Fruit fly (Drosophila melanogaster) whole organism, embryonic: ENCODE data around the gene mib1.

Source experiments
- Asciz ChIP-seq: fragments of 200-800 bp; sonication (Bioruptor generic); optimal IDR thresholded peaks from 2 replicates; lab custom pipeline; 2017; ENCODE audit warnings: missing biosample characterization, mild to moderate bottlenecking, missing genetic modification characterization, missing genetic modification reagents
- Atf3 ChIP-seq: fragments of 200-800 bp; sonication (Bioruptor generic); optimal IDR thresholded peaks from 3 replicates; lab custom pipeline; 2016; ENCODE audit warnings: missing biosample characterization, missing genetic modification characterization
- Bteb2 ChIP-seq: fragments of 200-800 bp; sonication (Bioruptor generic); optimal IDR thresholded peaks from 2 replicates; lab custom pipeline; 2016; ENCODE audit warnings: missing biosample characterization, missing genetic modification characterization
- CG13424 ChIP-seq: fragments of 200-800 bp; sonication (Bioruptor generic); optimal IDR thresholded peaks from 2 replicates; lab custom pipeline; 2019; ENCODE audit warnings: missing biosample characterization, mild to moderate bottlenecking, missing genetic modification characterization, moderate library complexity
- CG13894 ChIP-seq: fragments of 200-800 bp; sonication (Bioruptor generic); optimal IDR thresholded peaks from 3 replicates; lab custom pipeline; 2018; ENCODE audit warnings: missing biosample characterization, mild to moderate bottlenecking, missing genetic modification characterization, moderate library complexity
- CG1603 ChIP-seq: fragments of 200-800 bp; sonication (Bioruptor generic); optimal IDR thresholded peaks from 2 replicates; lab custom pipeline; 2019; ENCODE audit warnings: missing biosample characterization, mild to moderate bottlenecking, missing genetic modification characterization, moderate library complexity
- CG18619 ChIP-seq: fragments of 200-800 bp; sonication (Bioruptor generic); optimal IDR thresholded peaks from 3 replicates; lab custom pipeline; 2017; ENCODE audit warnings: missing biosample characterization, mild to moderate bottlenecking, missing genetic modification characterization
- CG2678 ChIP-seq: fragments of 200-800 bp; sonication (Bioruptor generic); optimal IDR thresholded peaks from 3 replicates; lab custom pipeline; 2019; ENCODE audit warnings: missing biosample characterization, mild to moderate bottlenecking, missing genetic modification characterization, moderate library complexity
- CG2875 ChIP-seq: fragments of 200-800 bp; sonication (Bioruptor generic); optimal IDR thresholded peaks from 2 replicates; lab custom pipeline; 2017; ENCODE audit warnings: missing biosample characterization, mild to moderate bottlenecking, missing genetic modification characterization, missing genetic modification reagents
- CG31441 ChIP-seq: fragments of 200-800 bp; sonication (Bioruptor generic); IDR thresholded peaks from 2 replicates; pipeline ENCODE4 v1.3.6; 2022; ENCODE audit warnings: missing biosample characterization, missing genetic modification characterization
- CG3995 ChIP-seq: fragments of 200-800 bp; sonication (Bioruptor generic); optimal IDR thresholded peaks from 3 replicates; lab custom pipeline; 2016; ENCODE audit warnings: missing biosample characterization, missing genetic modification characterization
- CG5953 ChIP-seq: fragments of 200-800 bp; sonication (Bioruptor generic); IDR thresholded peaks from 2 replicates; pipeline ENCODE4 v1.3.6; 2022; ENCODE audit warnings: missing biosample characterization, missing genetic modification characterization
- CG6254 ChIP-seq: fragments of 200-800 bp; sonication (Bioruptor generic); optimal IDR thresholded peaks from 3 replicates; lab custom pipeline; 2017; ENCODE audit warnings: mild to moderate bottlenecking, missing biosample characterization, missing genetic modification reagents, missing genetic modification characterization
- CG6272 ChIP-seq: fragments of 200-800 bp; sonication (Bioruptor generic); IDR thresholded peaks from 2 replicates; pipeline ENCODE4 v1.3.6; 2022; ENCODE audit warnings: missing biosample characterization, missing genetic modification characterization
- CG7963 ChIP-seq: fragments of 200-800 bp; sonication (Bioruptor generic); IDR thresholded peaks from 3 replicates; pipeline ENCODE4 v1.3.6; 2022; ENCODE audit warnings: missing biosample characterization, missing genetic modification characterization; ENCODE audit not compliant: partially characterized antibody
- CG8281 ChIP-seq: fragments of 200-800 bp; sonication (Bioruptor generic); optimal IDR thresholded peaks from 2 replicates; lab custom pipeline; 2018; ENCODE audit warnings: missing biosample characterization, mild to moderate bottlenecking, missing genetic modification characterization, moderate library complexity
- CG8478 ChIP-seq: fragments of >200 bp; optimal IDR thresholded peaks from 2 replicates; lab custom pipeline; 2018
- CG8944 ChIP-seq: fragments of 200-800 bp; sonication (Bioruptor generic); optimal IDR thresholded peaks from 3 replicates; lab custom pipeline; 2016; ENCODE audit warnings: missing biosample characterization, missing genetic modification characterization
- CG9727 ChIP-seq: fragments of 200-800 bp; sonication (Bioruptor generic); optimal IDR thresholded peaks from 3 replicates; lab custom pipeline; 2017; ENCODE audit warnings: missing biosample characterization, mild to moderate bottlenecking, missing genetic modification characterization
- CG9797 ChIP-seq: fragments of 200-800 bp; sonication (Bioruptor generic); optimal IDR thresholded peaks from 3 replicates; lab custom pipeline; 2018; ENCODE audit warnings: missing biosample characterization, mild to moderate bottlenecking, missing genetic modification characterization
- D19A ChIP-seq: fragments of 200-800 bp; optimal IDR thresholded peaks from 3 replicates; lab custom pipeline; 2019; ENCODE audit warnings: missing biosample characterization, mild to moderate bottlenecking, missing genetic modification characterization, moderate library complexity
- Doc3 ChIP-seq: fragments of 200-800 bp; sonication (Bioruptor generic); IDR thresholded peaks from 3 replicates; pipeline ENCODE4 v1.3.6; 2022; ENCODE audit warnings: missing biosample characterization, missing genetic modification characterization; ENCODE audit not compliant: partially characterized antibody
- Dref ChIP-seq: fragments of 200-800 bp; sonication (Bioruptor generic); IDR thresholded peaks from 2 replicates; pipeline ENCODE4 v1.3.6; 2022; ENCODE audit warnings: missing biosample characterization, missing genetic modification characterization
- Med ChIP-seq: fragments of 200-800 bp; sonication (Bioruptor generic); peaks from one replicate; lab custom pipeline; 2016; ENCODE audit warnings: missing biosample characterization, missing genetic modification characterization, mild to moderate bottlenecking, inconsistent platforms, moderate library complexity
- TFAM ChIP-seq: fragments of 200-800 bp; sonication (Bioruptor generic); optimal IDR thresholded peaks from 2 replicates; lab custom pipeline; 2017; ENCODE audit warnings: missing biosample characterization, missing genetic modification characterization, inconsistent platforms
- Vsx1 ChIP-seq: fragments of 200-800 bp; sonication (Bioruptor generic); optimal IDR thresholded peaks from 2 replicates; lab custom pipeline; 2017; ENCODE audit warnings: missing biosample characterization, mild to moderate bottlenecking, missing genetic modification characterization, missing genetic modification reagents
- ara ChIP-seq: fragments of 200-800 bp; sonication (Bioruptor generic); IDR thresholded peaks from 2 replicates; pipeline ENCODE4 v1.3.6; 2022; ENCODE audit warnings: missing biosample characterization, missing genetic modification characterization
- bcd ChIP-seq: fragments of 200-800 bp; sonication (Bioruptor generic); optimal IDR thresholded peaks from 2 replicates; lab custom pipeline; 2017; ENCODE audit warnings: missing biosample characterization, mild to moderate bottlenecking, missing genetic modification characterization
- br ChIP-seq: fragments of >200 bp; optimal IDR thresholded peaks from 2 replicates; lab custom pipeline; 2017
- bsh ChIP-seq, 2 experiments: fragments of 200-800 bp; sonication (Bioruptor generic); optimal IDR thresholded peaks; 2 replicates each; lab custom pipeline; 2017 to 2018; ENCODE audit warnings: mild to moderate bottlenecking in 2 of 2, missing biosample characterization in 2 of 2, missing genetic modification characterization in 2 of 2, moderate library complexity in 1 of 2
- dmrt11E ChIP-seq: fragments of 200-800 bp; sonication (Bioruptor generic); optimal IDR thresholded peaks from 3 replicates; lab custom pipeline; 2018; ENCODE audit warnings: missing biosample characterization, mild to moderate bottlenecking, missing genetic modification characterization, moderate library complexity
- dpn ChIP-seq, 2 experiments: fragments of 200-800 bp; sonication (Bioruptor generic); optimal IDR thresholded peaks; 3 replicates each; lab custom pipeline; 2016; ENCODE audit warnings: missing biosample characterization in 2 of 2, missing genetic modification characterization in 2 of 2
- dysf ChIP-seq: fragments of 200-800 bp; sonication (Bioruptor generic); IDR thresholded peaks from 3 replicates; pipeline ENCODE4 v1.3.6; 2022; ENCODE audit warnings: missing biosample characterization, missing genetic modification characterization
- ems ChIP-seq: fragments of 200-800 bp; sonication (Bioruptor generic); optimal IDR thresholded peaks from 3 replicates; lab custom pipeline; 2016; ENCODE audit warnings: missing biosample characterization, missing genetic modification characterization
- nau ChIP-seq: fragments of 200-800 bp; sonication (Bioruptor generic); optimal IDR thresholded peaks from 3 replicates; lab custom pipeline; 2017; ENCODE audit warnings: missing biosample characterization, mild to moderate bottlenecking, missing genetic modification characterization, missing genetic modification reagents
- pho ChIP-seq: fragments of 200-800 bp; sonication (Bioruptor generic); optimal IDR thresholded peaks from 2 replicates; lab custom pipeline; 2016; ENCODE audit warnings: missing biosample characterization, missing genetic modification characterization
- pnt ChIP-seq: fragments of 200-800 bp; sonication (Bioruptor generic); optimal IDR thresholded peaks from 3 replicates; lab custom pipeline; 2016; ENCODE audit warnings: missing biosample characterization, missing genetic modification characterization
- pzg ChIP-seq: fragments of 200-800 bp; sonication (Bioruptor generic); optimal IDR thresholded peaks from 3 replicates; lab custom pipeline; 2018; ENCODE audit warnings: missing biosample characterization, mild to moderate bottlenecking, missing genetic modification characterization, moderate library complexity
- repo ChIP-seq: fragments of 200-800 bp; sonication (Bioruptor generic); optimal IDR thresholded peaks from 2 replicates; lab custom pipeline; 2016; ENCODE audit warnings: missing biosample characterization, missing genetic modification characterization
- row ChIP-seq: fragments of 200-800 bp; sonication (Bioruptor generic); IDR thresholded peaks from 3 replicates; pipeline ENCODE4 v1.3.6; 2022; ENCODE audit warnings: missing biosample characterization, missing genetic modification characterization
- shn ChIP-seq: fragments of 200-800 bp; sonication (Bioruptor generic); optimal IDR thresholded peaks from 3 replicates; lab custom pipeline; 2016; ENCODE audit warnings: missing biosample characterization, missing genetic modification characterization
- sima ChIP-seq: fragments of 200-800 bp; sonication (Bioruptor generic); optimal IDR thresholded peaks from 2 replicates; lab custom pipeline; 2016; ENCODE audit warnings: missing biosample characterization, missing genetic modification characterization
- stc ChIP-seq: fragments of 200-800 bp; sonication (Bioruptor generic); IDR thresholded peaks from 2 replicates; pipeline ENCODE4 v1.3.6; 2022; ENCODE audit warnings: missing biosample characterization, missing genetic modification characterization
- tap ChIP-seq: fragments of 200-800 bp; optimal IDR thresholded peaks from 3 replicates; lab custom pipeline; 2019; ENCODE audit warnings: missing biosample characterization, mild to moderate bottlenecking, missing genetic modification characterization, moderate library complexity
- tin ChIP-seq: fragments of 200-800 bp; sonication (Bioruptor generic); optimal IDR thresholded peaks from 3 replicates; lab custom pipeline; 2016; ENCODE audit warnings: missing biosample characterization, missing genetic modification characterization
- twi ChIP-seq: fragments of 200-800 bp; optimal IDR thresholded peaks from 2 replicates; lab custom pipeline; 2019; ENCODE audit warnings: missing biosample characterization, mild to moderate bottlenecking, missing genetic modification characterization, moderate library complexity
- unc-4 ChIP-seq: fragments of 200-800 bp; sonication (Bioruptor generic); IDR thresholded peaks from 2 replicates; pipeline ENCODE4 v1.3.6; 2022; ENCODE audit warnings: missing biosample characterization, missing genetic modification characterization; ENCODE audit not compliant: partially characterized antibody
- unpg ChIP-seq: fragments of 200-800 bp; sonication (Bioruptor generic); optimal IDR thresholded peaks from 3 replicates; lab custom pipeline; 2018; ENCODE audit warnings: missing biosample characterization, mild to moderate bottlenecking, missing genetic modification characterization, moderate library complexity
- zf30C ChIP-seq: fragments of 200-800 bp; sonication (Bioruptor generic); optimal IDR thresholded peaks from 3 replicates; lab custom pipeline; 2018; ENCODE audit warnings: missing biosample characterization, mild to moderate bottlenecking, missing genetic modification characterization

Gene mib1

DNA sequence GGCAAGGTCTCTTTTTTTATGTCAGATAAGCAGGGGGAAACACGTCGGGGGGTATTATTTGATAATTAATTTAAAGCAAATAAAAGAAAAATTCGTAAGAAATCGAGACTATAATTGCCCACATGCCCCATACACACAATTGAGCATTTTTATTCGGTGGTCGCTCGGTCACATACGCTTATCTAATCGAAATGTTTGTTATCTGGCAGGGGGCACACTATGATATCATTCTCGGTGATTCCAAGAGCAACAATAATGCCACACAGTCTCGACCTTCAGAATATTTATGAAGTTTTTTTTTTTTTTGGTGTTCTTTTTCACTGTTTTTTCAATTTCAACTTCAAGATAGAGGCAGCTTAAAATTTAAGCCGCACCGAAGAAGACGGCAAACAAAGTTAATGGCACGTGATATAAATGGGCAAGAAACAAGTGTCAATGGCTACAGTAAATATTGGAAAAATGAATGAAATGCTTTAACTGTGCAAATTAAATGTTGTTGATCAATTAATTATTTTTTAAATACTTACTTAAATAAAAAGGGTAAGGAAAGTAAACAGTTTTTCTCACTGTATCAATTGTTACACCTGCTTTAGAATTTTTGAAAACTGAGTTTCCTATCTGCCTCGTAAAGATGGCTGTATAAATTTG, 12.1 kb downstream of the mib1 start:
- TF ChIP-seq bcd (GFP tag; lab: Kevin White, UChicago): peak; percentile 11
- TF ChIP-seq CG2678 (tag; lab: Kevin White, UChicago): peak; percentile 65
- no peak for TF ChIP-seq Doc3
- no peak for TF ChIP-seq br (lab: Kevin White, UChicago)
- TF ChIP-seq bsh (GFP tag; optimal IDR thresholded peaks at IDR 0.05; lab: Kevin White, UChicago): peak in 1 of 2 experiments; percentile 53
- TF ChIP-seq CG8281: peak; percentile 46
- no peak for TF ChIP-seq repo (GFP tag; lab: Kevin White, UChicago)
- no peak for TF ChIP-seq CG6272 (GFP tag; lab: Robert Waterston, UW)
- TF ChIP-seq CG9797 (GFP tag; lab: Kevin White, UChicago): no peak
- TF ChIP-seq dysf: peak; percentile 65; the same call in 1 of the 3 replicates
- no peak for TF ChIP-seq Dref (GFP tag; lab: Robert Waterston, UW)
- no peak for TF ChIP-seq CG7963 (GFP tag; lab: Robert Waterston, UW)
- TF ChIP-seq tap (tag; lab: Kevin White, UChicago): no peak
- TF ChIP-seq CG13424 (tag; lab: Kevin White, UChicago): peak; percentile 24
- TF ChIP-seq CG13894 (tag; lab: Kevin White, UChicago): peak; percentile 10
- TF ChIP-seq CG18619 (GFP tag; lab: Kevin White, UChicago): peak; percentile 48
- TF ChIP-seq CG31441 (GFP tag; lab: Robert Waterston, UW): peak; percentile 25; the same call in 1 of the 2 replicates
- 0 out of 2 replicates have a peak, but pooled peaks have one; percentile 15 for TF ChIP-seq ara
- TF ChIP-seq CG8478: no peak
- TF ChIP-seq tin (GFP tag; lab: Kevin White, UChicago): no peak
- TF ChIP-seq Atf3 (GFP tag; lab: Kevin White, UChicago): peak; percentile 14
- peak; percentile 59 for TF ChIP-seq unpg
- peak; percentile 30 for TF ChIP-seq dmrt11E (tag; lab: Kevin White, UChicago)
- peak; percentile 61; the same call in 2 of the 3 replicates for TF ChIP-seq row (GFP tag; lab: Robert Waterston, UW)
- peak; percentile 73 for TF ChIP-seq Med (GFP tag; lab: Kevin White, UChicago)
- no peak for TF ChIP-seq TFAM (GFP tag; lab: Kevin White, UChicago)
- peak; percentile 38 for TF ChIP-seq Asciz (GFP tag; lab: Kevin White, UChicago)
- TF ChIP-seq twi (tag; lab: Kevin White, UChicago): peak; percentile 7
- TF ChIP-seq CG1603 (tag; lab: Kevin White, UChicago): peak; percentile 25
- no peak for TF ChIP-seq CG5953
- TF ChIP-seq unc-4 (GFP tag; lab: Robert Waterston, UW): no peak
- TF ChIP-seq CG3995 (GFP tag; lab: Kevin White, UChicago): no peak
- TF ChIP-seq nau (GFP tag; lab: Kevin White, UChicago): peak; percentile 22
- TF ChIP-seq shn (GFP tag; lab: Kevin White, UChicago): no peak
- TF ChIP-seq CG6254: peak; percentile 5
- TF ChIP-seq sima (GFP tag; lab: Kevin White, UChicago): no peak
- peak; percentile 13 for TF ChIP-seq pho
- TF ChIP-seq pzg (GFP tag; lab: Kevin White, UChicago): no peak
- TF ChIP-seq ems: no peak
- peak; percentile 27 for TF ChIP-seq D19A (tag; lab: Kevin White, UChicago)
- no peak for TF ChIP-seq Bteb2
- TF ChIP-seq CG8944 (GFP tag; lab: Kevin White, UChicago): no peak
- TF ChIP-seq dpn (GFP tag; optimal IDR thresholded peaks at IDR 0.05; lab: Kevin White, UChicago): peak in 1 of 2 experiments; percentile 52
- no peak for TF ChIP-seq zf30C (GFP tag; lab: Kevin White, UChicago)
- no peak for TF ChIP-seq pnt (GFP tag; lab: Kevin White, UChicago)
- TF ChIP-seq Vsx1 (GFP tag; lab: Kevin White, UChicago): peak; percentile 56
- TF ChIP-seq CG2875 (GFP tag; lab: Kevin White, UChicago): no peak
- no peak for TF ChIP-seq stc (GFP tag; lab: Robert Waterston, UW)
- peak; percentile 59 for TF ChIP-seq CG9727 (GFP tag; lab: Kevin White, UChicago)
